Worm (Caenorhabditis elegans): ENCODE results near the gene C34H4.1.

- TF ChIP-seq Y48G9A.11 (GFP tag; IDR thresholded peaks at IDR 0.05): no peak
- TF ChIP-seq ceh-82 (tag; optimal IDR thresholded peaks at IDR 0.05): no peak
- no peak for TF ChIP-seq snpc-4 (tag; optimal IDR thresholded peaks at IDR 0.05)
- TF ChIP-seq ceh-28 (tag; optimal IDR thresholded peaks at IDR 0.05): no peak
- TF ChIP-seq F44E2.7 (GFP tag; IDR thresholded peaks at IDR 0.05): no peak
- TF ChIP-seq nhr-111 (GFP tag; optimal IDR thresholded peaks at IDR 0.05): no peak
- TF ChIP-seq ZK546.5 (tag; optimal IDR thresholded peaks at IDR 0.05): no peak
Measured at ce11 chrIV:1559931-1560330, 4.6 kb downstream of the C34H4.1 start, which contains the start of gene Y41D4B.17.
